Fruit fly (Drosophila melanogaster): Measurements from ENCODE around the gene CG46339.

CG46339 gene

dm6 chr3R:26915463-26915925 is at the start of gene CG46339:
TSS of gene CG46339 (plus strand) at chr3R:26915761.
- TF ChIP-seq Dif (GFP tag; optimal IDR thresholded peaks at IDR 0.05; ENCODE audit: partially characterized antibody) (peak; percentile 76), Abd-B (GFP tag; optimal IDR thresholded peaks at IDR 0.05) (no peak), tai (GFP tag; optimal IDR thresholded peaks at IDR 0.05) (no peak), Dfd (GFP tag; optimal IDR thresholded peaks at IDR 0.05) (no peak), br (GFP tag; optimal IDR thresholded peaks at IDR 0.05) (peak; percentile 78), dsf (GFP tag; optimal IDR thresholded peaks at IDR 0.05; ENCODE audit: borderline replicate concordance) (no peak), jim (GFP tag; optimal IDR thresholded peaks at IDR 0.05) (no peak), Mio (GFP tag; optimal IDR thresholded peaks at IDR 0.05) (no peak), Vsx2 (GFP tag; optimal IDR thresholded peaks at IDR 0.05; ENCODE audit: partially characterized antibody) (peak; percentile 91), Hnf4 (GFP tag; optimal IDR thresholded peaks at IDR 0.05) (no peak), Hr83 (GFP tag; optimal IDR thresholded peaks at IDR 0.05; ENCODE audit: poor library complexity, severe bottlenecking) (peak; percentile 92), psq (GFP tag; optimal IDR thresholded peaks at IDR 0.05) (no peak), GATAd (GFP tag; optimal IDR thresholded peaks at IDR 0.05) (no peak), usp (GFP tag; optimal IDR thresholded peaks at IDR 0.05) (no peak), Jra (GFP tag; optimal IDR thresholded peaks at IDR 0.05) (peak; percentile 41), foxo (GFP tag; optimal IDR thresholded peaks at IDR 0.05) (peak in 1 of 2 experiments; percentile 55), woc (GFP tag; optimal IDR thresholded peaks at IDR 0.05) (no peak), dl (GFP tag; optimal IDR thresholded peaks at IDR 0.05; ENCODE audit: insufficient read depth in 1 of 2, partially characterized antibody in 2 of 2) (peak in 1 of 2 experiments; percentile 4), OdsH (GFP tag; optimal IDR thresholded peaks at IDR 0.05) (peak; percentile 45), rgr (GFP tag; optimal IDR thresholded peaks at IDR 0.05) (peak; percentile 76), N (GFP tag; optimal IDR thresholded peaks at IDR 0.05) (no peak), Sp1 (GFP tag; optimal IDR thresholded peaks at IDR 0.05) (peak; percentile 53), lola (GFP tag; optimal IDR thresholded peaks at IDR 0.05) (no peak), brk (GFP tag; optimal IDR thresholded peaks at IDR 0.05) (no peak), Myc (optimal IDR thresholded peaks at IDR 0.05) (no peak), sv (GFP tag; optimal IDR thresholded peaks at IDR 0.05) (no peak), Hr78 (GFP tag; optimal IDR thresholded peaks at IDR 0.05) (no peak), fru (GFP tag; optimal IDR thresholded peaks at IDR 0.05) (peak; percentile 8), CG32264 (GFP tag; optimal IDR thresholded peaks at IDR 0.05) (no peak), CrebA (GFP tag; optimal IDR thresholded peaks at IDR 0.05; ENCODE audit: borderline replicate concordance) (no peak), sage (GFP tag; optimal IDR thresholded peaks at IDR 0.05) (no peak), h (GFP tag; optimal IDR thresholded peaks at IDR 0.05) (peak; percentile 62), CG9705 (GFP tag; optimal IDR thresholded peaks at IDR 0.05) (no peak), Rel (GFP tag; optimal IDR thresholded peaks at IDR 0.05) (no peak), Rel (tag; optimal IDR thresholded peaks at IDR 0.05) (peak; percentile 36), dmrt93B (GFP tag; optimal IDR thresholded peaks at IDR 0.05) (no peak), HLH106 (tag; optimal IDR thresholded peaks at IDR 0.05) (peak; percentile 30), pan (optimal IDR thresholded peaks at IDR 0.05) (no peak), ey (GFP tag; optimal IDR thresholded peaks at IDR 0.05) (no peak)

DNA sequence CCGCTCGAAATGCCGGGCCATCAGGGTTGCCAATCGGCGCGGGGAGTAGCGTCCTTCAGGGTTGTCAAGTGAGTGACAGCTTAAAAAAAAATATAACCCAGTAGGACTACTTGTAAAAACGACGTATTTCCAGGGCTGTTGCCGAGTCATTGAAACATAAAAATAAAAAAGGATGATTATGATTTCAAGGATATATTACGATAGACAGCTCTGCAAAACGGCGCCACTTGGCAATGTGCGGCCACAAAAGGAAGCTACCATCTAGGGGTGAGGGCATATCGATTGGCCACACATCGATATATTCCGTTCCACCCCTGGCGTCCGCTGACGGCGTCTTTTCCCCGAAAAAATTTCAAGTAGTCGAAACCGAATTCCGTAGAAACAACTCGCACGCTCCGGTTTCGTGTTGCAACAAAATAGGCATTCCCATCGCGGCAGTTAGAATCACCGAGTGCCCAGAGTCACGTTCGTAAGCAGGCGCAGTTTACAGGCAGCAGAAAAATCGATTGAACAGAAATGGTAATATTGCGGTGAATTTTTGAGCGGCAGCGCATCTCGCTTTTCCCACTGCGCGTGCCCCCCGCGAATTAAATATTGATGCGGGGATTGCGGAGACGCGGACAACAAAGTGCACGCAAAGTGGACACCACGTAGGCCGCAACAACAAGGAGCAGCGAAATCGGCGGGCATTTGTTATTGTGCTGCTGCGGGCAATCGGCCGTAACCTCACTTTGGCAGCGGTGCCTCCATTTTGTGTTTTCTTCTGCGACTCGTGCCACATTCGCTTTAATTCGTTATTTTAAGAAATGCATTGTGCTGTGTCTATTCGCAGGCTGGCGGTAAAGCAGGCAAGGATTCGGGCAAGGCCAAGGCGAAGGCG is 48.7 kb upstream of the CG46339 start, which contains the start of the genes ball and His2Av:
TSS of gene ball (minus strand) at position 231 of the 880 bp plus-strand sequence.
TSS of gene His2Av (plus strand) at position 353 of the 880 bp plus-strand sequence.
- TF ChIP-seq CrebA (GFP tag; optimal IDR thresholded peaks at IDR 0.05; ENCODE audit: borderline replicate concordance) (no peak), OdsH (GFP tag; optimal IDR thresholded peaks at IDR 0.05) (peak; percentile 75), Myc (optimal IDR thresholded peaks at IDR 0.05) (peak; percentile 77), GATAd (GFP tag; optimal IDR thresholded peaks at IDR 0.05) (peak; percentile 21), Hr78 (GFP tag; optimal IDR thresholded peaks at IDR 0.05) (no peak), Sp1 (GFP tag; optimal IDR thresholded peaks at IDR 0.05) (peak; percentile 64), Dif (GFP tag; optimal IDR thresholded peaks at IDR 0.05; ENCODE audit: partially characterized antibody) (no peak), Rel (GFP tag; optimal IDR thresholded peaks at IDR 0.05) (no peak), Rel (tag; optimal IDR thresholded peaks at IDR 0.05) (peak; percentile 90), sv (GFP tag; optimal IDR thresholded peaks at IDR 0.05) (peak; percentile 86), CG32264 (GFP tag; optimal IDR thresholded peaks at IDR 0.05) (peak; percentile 44), h (GFP tag; optimal IDR thresholded peaks at IDR 0.05) (peak; percentile 82), CG9705 (GFP tag; optimal IDR thresholded peaks at IDR 0.05) (peak; percentile 41), Hnf4 (GFP tag; optimal IDR thresholded peaks at IDR 0.05) (peak; percentile 86), woc (GFP tag; optimal IDR thresholded peaks at IDR 0.05) (peak; percentile 47), pan (optimal IDR thresholded peaks at IDR 0.05) (no peak), Hr83 (GFP tag; optimal IDR thresholded peaks at IDR 0.05; ENCODE audit: poor library complexity, severe bottlenecking) (peak; percentile 51), Jra (GFP tag; optimal IDR thresholded peaks at IDR 0.05) (peak; percentile 87), dsf (GFP tag; optimal IDR thresholded peaks at IDR 0.05; ENCODE audit: borderline replicate concordance) (peak; percentile 33), ey (GFP tag; optimal IDR thresholded peaks at IDR 0.05) (peak; percentile 84), psq (GFP tag; optimal IDR thresholded peaks at IDR 0.05) (peak; percentile 66), Mio (GFP tag; optimal IDR thresholded peaks at IDR 0.05) (peak; percentile 41), usp (GFP tag; optimal IDR thresholded peaks at IDR 0.05) (no peak), fru (GFP tag; optimal IDR thresholded peaks at IDR 0.05) (peak; percentile 86), br (GFP tag; optimal IDR thresholded peaks at IDR 0.05) (peak; percentile 86), lola (GFP tag; optimal IDR thresholded peaks at IDR 0.05) (peak; percentile 10), dmrt93B (GFP tag; optimal IDR thresholded peaks at IDR 0.05) (peak; percentile 10), Vsx2 (GFP tag; optimal IDR thresholded peaks at IDR 0.05; ENCODE audit: partially characterized antibody) (no peak), foxo (GFP tag; optimal IDR thresholded peaks at IDR 0.05) (peak; percentile 23 to 89), HLH106 (tag; optimal IDR thresholded peaks at IDR 0.05) (peak; percentile 72), rgr (GFP tag; optimal IDR thresholded peaks at IDR 0.05) (peak; percentile 85)
